Fruit fly (Drosophila melanogaster): Measurements from ENCODE around the gene Hn.

DNA sequence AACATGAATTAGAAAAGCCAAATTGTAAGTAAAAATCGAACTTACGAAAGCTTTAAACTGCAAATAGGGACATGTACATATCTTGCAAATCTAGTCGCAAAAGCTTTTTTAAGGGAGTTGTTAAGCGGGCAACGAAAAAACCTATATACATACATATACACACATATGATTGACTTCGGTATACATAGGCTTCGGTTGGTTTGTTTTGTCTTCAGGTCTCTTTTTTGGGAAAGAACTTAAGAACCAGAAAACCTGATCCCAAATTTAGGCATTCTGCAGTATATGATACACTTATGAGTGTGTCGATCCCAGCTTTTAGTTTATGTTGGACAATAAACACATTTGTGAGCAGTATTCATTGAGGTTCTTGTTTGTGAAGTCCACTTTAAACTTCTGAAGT is 33.6 kb upstream of the Hn start:
- no peak for TF ChIP-seq OdsH (GFP tag; optimal IDR thresholded peaks at IDR 0.05)
- TF ChIP-seq h (GFP tag; optimal IDR thresholded peaks at IDR 0.05) = no peak
- no peak for TF ChIP-seq tai (GFP tag; optimal IDR thresholded peaks at IDR 0.05)
- no peak for TF ChIP-seq pan (optimal IDR thresholded peaks at IDR 0.05)
- TF ChIP-seq psq (GFP tag; optimal IDR thresholded peaks at IDR 0.05) = no peak
- no peak for TF ChIP-seq woc (GFP tag; optimal IDR thresholded peaks at IDR 0.05)
- TF ChIP-seq br (GFP tag; optimal IDR thresholded peaks at IDR 0.05) = no peak
- no peak for TF ChIP-seq ey (GFP tag; optimal IDR thresholded peaks at IDR 0.05)
- no peak for TF ChIP-seq Abd-B (GFP tag; optimal IDR thresholded peaks at IDR 0.05)
- no peak for TF ChIP-seq fru (GFP tag; optimal IDR thresholded peaks at IDR 0.05)
- TF ChIP-seq Hr78 (GFP tag; optimal IDR thresholded peaks at IDR 0.05) = no peak
- no peak for TF ChIP-seq brk (GFP tag; optimal IDR thresholded peaks at IDR 0.05)
- TF ChIP-seq Vsx2 (GFP tag; optimal IDR thresholded peaks at IDR 0.05; ENCODE audit: partially characterized antibody) = no peak

Data from whole organism, wandering third instar larva.